Worm (Caenorhabditis elegans) whole organism, L1 larva: ENCODE results near the gene ZK632.14.
A peak's percentile ranks its signal among the peaks of the same experiment; 100 is the strongest.

Experiments used
- C34B4.2 ChIP-seq: sonication (generic microtip); optimal IDR thresholded peaks from 2 replicates; lab custom pipeline; 2017; ENCODE audit warnings: mild to moderate bottlenecking, missing genetic modification characterization, missing compliant biosample characterization
- F16B12.6 ChIP-seq: fragments of 150-350 bp; optimal IDR thresholded peaks from 2 replicates; lab custom pipeline; 2014; ENCODE audit warnings: missing biosample characterization, missing genetic modification characterization
- ama-1 ChIP-seq: fragments of 150-350 bp; optimal IDR thresholded peaks from 2 replicates; lab custom pipeline; 2014
- blmp-1 ChIP-seq: fragments of 150-350 bp; optimal IDR thresholded peaks from 2 replicates; lab custom pipeline; 2014; ENCODE audit warnings: missing biosample characterization, missing genetic modification characterization
- ceh-63 ChIP-seq: fragments of 200-800 bp; sonication (Bioruptor generic); optimal IDR thresholded peaks from 2 replicates; lab custom pipeline; 2018; ENCODE audit warnings: mild to moderate bottlenecking, missing genetic modification characterization, missing compliant biosample characterization
- ceh-8 ChIP-seq: fragments of 200-800 bp; sonication (Bioruptor generic); optimal IDR thresholded peaks from 2 replicates; lab custom pipeline; 2018; ENCODE audit warnings: mild to moderate bottlenecking, missing genetic modification characterization, moderate library complexity, missing compliant biosample characterization
- ceh-82 ChIP-seq, 3 experiments: fragments of 150-350 bp in 1 of 3; sonication (generic microtip) in 2 of 3; optimal IDR thresholded peaks; 2 replicates each; lab custom pipeline; 2014 to 2017; ENCODE audit warnings: missing biosample characterization in 3 of 3, missing genetic modification characterization in 3 of 3
- ceh-90 ChIP-seq: sonication (generic microtip); optimal IDR thresholded peaks from 2 replicates; lab custom pipeline; 2016; ENCODE audit warnings: missing genetic modification characterization, missing compliant biosample characterization
- dpl-1 ChIP-seq, 3 experiments: fragments of 150-350 bp in 2 of 3; sonication (generic microtip) in 1 of 3; optimal IDR thresholded peaks; 2 replicates each; lab custom pipeline; 2014 to 2017; ENCODE audit warnings: missing biosample characterization in 3 of 3, missing genetic modification characterization in 3 of 3, missing genetic modification reagents in 3 of 3
- efl-1 ChIP-seq, 4 experiments: fragments of 150-350 bp; optimal IDR thresholded peaks in 3 of 4; peaks in 1 of 4; 1 replicate in 1 of 4; 2 replicates in 3 of 4; lab custom pipeline; 2014; ENCODE audit warnings: missing biosample characterization in 2 of 4, missing genetic modification characterization in 2 of 4, missing genetic modification reagents in 2 of 4
- elt-2 ChIP-seq: sonication (generic microtip); optimal IDR thresholded peaks from 2 replicates; lab custom pipeline; 2016; ENCODE audit warnings: missing genetic modification characterization, mild to moderate bottlenecking, inconsistent platforms, missing compliant biosample characterization, missing genetic modification reagents
- elt-3 ChIP-seq, 6 experiments: fragments of 150-350 bp in 1 of 6; sonication (generic microtip); optimal IDR thresholded peaks; 2 replicates each; lab custom pipeline; 2017 to 2018; ENCODE audit warnings: missing biosample characterization in 6 of 6, missing genetic modification characterization in 6 of 6, inconsistent platforms in 1 of 6
- ets-5 ChIP-seq: fragments of 200-800 bp; sonication (Bioruptor generic); IDR thresholded peaks from 2 replicates; pipeline ENCODE4 v1.3.6; 2022; ENCODE audit warnings: missing genetic modification characterization, missing compliant biosample characterization
- grh-1 ChIP-seq: fragments of 200-800 bp; sonication (Bioruptor generic); IDR thresholded peaks from 2 replicates; pipeline ENCODE4 v1.3.6; 2022; ENCODE audit warnings: missing genetic modification reagents, missing genetic modification characterization, missing compliant biosample characterization
- hlh-17 ChIP-seq: fragments of 200-800 bp; sonication (Bioruptor generic); optimal IDR thresholded peaks from 2 replicates; lab custom pipeline; 2018; ENCODE audit warnings: missing genetic modification characterization, mild to moderate bottlenecking, missing compliant biosample characterization, moderate library complexity, borderline replicate concordance
- hpl-2 ChIP-seq: fragments of 150-350 bp; optimal IDR thresholded peaks from 2 replicates; lab custom pipeline; 2014; ENCODE audit warnings: missing biosample characterization, missing genetic modification reagents, missing genetic modification characterization
- jun-1 ChIP-seq: fragments of 150-350 bp; optimal IDR thresholded peaks from 2 replicates; lab custom pipeline; 2014; ENCODE audit warnings: missing biosample characterization, missing genetic modification reagents, missing genetic modification characterization
- lin-13 ChIP-seq: fragments of 150-350 bp; optimal IDR thresholded peaks from 2 replicates; lab custom pipeline; 2014; ENCODE audit warnings: missing biosample characterization, missing genetic modification reagents, missing genetic modification characterization
- lin-14 ChIP-seq: fragments of 200-800 bp; sonication (Bioruptor generic); optimal IDR thresholded peaks from 2 replicates; lab custom pipeline; 2018; ENCODE audit warnings: mild to moderate bottlenecking, missing genetic modification characterization, moderate library complexity, missing compliant biosample characterization
- lin-15B ChIP-seq: fragments of 150-350 bp; sonication (generic microtip); optimal IDR thresholded peaks from 3 replicates; lab custom pipeline; 2014; ENCODE audit warnings: missing biosample characterization, missing genetic modification characterization
- lin-35 ChIP-seq, 2 experiments: fragments of 150-350 bp; optimal IDR thresholded peaks; 2 replicates each; lab custom pipeline; 2014; ENCODE audit warnings: missing biosample characterization in 2 of 2, missing genetic modification characterization in 2 of 2, missing genetic modification reagents in 2 of 2
- lin-39 ChIP-seq: fragments of 150-350 bp; optimal IDR thresholded peaks from 2 replicates; lab custom pipeline; 2014; ENCODE audit warnings: missing biosample characterization, missing genetic modification reagents, missing genetic modification characterization
- lir-3 ChIP-seq: sonication (generic microtip); optimal IDR thresholded peaks from 2 replicates; lab custom pipeline; 2016; ENCODE audit warnings: mild to moderate bottlenecking, missing genetic modification characterization, moderate library complexity, missing compliant biosample characterization; ENCODE audit not compliant: poor library complexity
- lsy-2 ChIP-seq, 2 experiments: fragments of 150-350 bp; optimal IDR thresholded peaks; 2 replicates each; lab custom pipeline; 2014; ENCODE audit warnings: missing biosample characterization in 2 of 2, missing genetic modification characterization in 2 of 2
- mef-2 ChIP-seq: fragments of 150-350 bp; optimal IDR thresholded peaks from 2 replicates; lab custom pipeline; 2014; ENCODE audit warnings: missing biosample characterization, missing genetic modification characterization
- nhr-19 ChIP-seq: fragments of 200-800 bp; sonication (Bioruptor generic); conservative IDR thresholded peaks from 2 replicates; pipeline ENCODE4 v1.3.6; 2022; ENCODE audit warnings: missing genetic modification characterization, missing compliant biosample characterization
- nhr-20 ChIP-seq: sonication (generic microtip); optimal IDR thresholded peaks from 2 replicates; lab custom pipeline; 2016; ENCODE audit warnings: mild to moderate bottlenecking, missing genetic modification characterization, missing compliant biosample characterization
- nhr-237 ChIP-seq: fragments of 150-350 bp; optimal IDR thresholded peaks from 2 replicates; lab custom pipeline; 2014; ENCODE audit warnings: missing biosample characterization, missing genetic modification characterization
- nhr-28 ChIP-seq: fragments of 150-350 bp; optimal IDR thresholded peaks from 2 replicates; lab custom pipeline; 2014; ENCODE audit warnings: missing biosample characterization, missing genetic modification characterization
- nhr-47 ChIP-seq: sonication (generic microtip); optimal IDR thresholded peaks from 2 replicates; lab custom pipeline; 2016; ENCODE audit warnings: mild to moderate bottlenecking, missing genetic modification characterization, moderate library complexity, missing compliant biosample characterization
- nhr-71 ChIP-seq: sonication (generic microtip); optimal IDR thresholded peaks from 2 replicates; lab custom pipeline; 2016; ENCODE audit warnings: mild to moderate bottlenecking, missing genetic modification characterization, moderate library complexity, missing compliant biosample characterization
- nhr-85 ChIP-seq: sonication (generic microtip); peaks from one replicate; lab custom pipeline; 2016; ENCODE audit warnings: missing genetic modification characterization, inconsistent platforms, missing compliant biosample characterization
- nhr-90 ChIP-seq: sonication (generic microtip); optimal IDR thresholded peaks from 2 replicates; lab custom pipeline; 2016; ENCODE audit warnings: mild to moderate bottlenecking, missing genetic modification characterization, missing compliant biosample characterization; ENCODE audit not compliant: poor library complexity
- pax-3 ChIP-seq: fragments of 200-800 bp; sonication (Bioruptor generic); optimal IDR thresholded peaks from 2 replicates; lab custom pipeline; 2018; ENCODE audit warnings: mild to moderate bottlenecking, missing genetic modification characterization, moderate library complexity, missing compliant biosample characterization
- pqm-1 ChIP-seq: sonication (generic microtip); optimal IDR thresholded peaks from 3 replicates; lab custom pipeline; 2017; ENCODE audit warnings: missing biosample characterization, missing genetic modification characterization
- skn-1 ChIP-seq: fragments of 150-350 bp; optimal IDR thresholded peaks from 2 replicates; lab custom pipeline; 2014; ENCODE audit warnings: missing biosample characterization, missing genetic modification characterization
- snu-23 ChIP-seq: sonication (generic microtip); optimal IDR thresholded peaks from 2 replicates; lab custom pipeline; 2016; ENCODE audit warnings: missing genetic modification characterization, missing compliant biosample characterization
- sox-4 ChIP-seq: sonication (generic microtip); optimal IDR thresholded peaks from 2 replicates; lab custom pipeline; 2016; ENCODE audit warnings: missing genetic modification characterization, missing compliant biosample characterization
- sptf-1 ChIP-seq: fragments of 150-350 bp; optimal IDR thresholded peaks from 2 replicates; lab custom pipeline; 2014; ENCODE audit warnings: missing biosample characterization, missing genetic modification characterization
- tlp-1 ChIP-seq: fragments of 150-350 bp; optimal IDR thresholded peaks from 2 replicates; lab custom pipeline; 2014; ENCODE audit warnings: missing biosample characterization, missing genetic modification characterization
- unc-62 ChIP-seq: fragments of 150-350 bp; optimal IDR thresholded peaks from 2 replicates; lab custom pipeline; 2014; ENCODE audit warnings: missing biosample characterization, missing genetic modification reagents, missing genetic modification characterization
- unc-98 ChIP-seq: fragments of 200-800 bp; sonication (Bioruptor generic); IDR thresholded peaks from 2 replicates; pipeline ENCODE4 v1.3.6; 2022; ENCODE audit warnings: missing genetic modification characterization, missing compliant biosample characterization
- vab-15 ChIP-seq: sonication (generic microtip); optimal IDR thresholded peaks from 2 replicates; lab custom pipeline; 2017; ENCODE audit warnings: missing genotype, mild to moderate bottlenecking, missing genetic modification characterization, missing compliant biosample characterization
- zag-1 ChIP-seq: fragments of 150-350 bp; optimal IDR thresholded peaks from 2 replicates; lab custom pipeline; 2014; ENCODE audit warnings: missing biosample characterization, missing genetic modification characterization
- ztf-11 ChIP-seq, 2 experiments: sonication (generic microtip); optimal IDR thresholded peaks; 2 replicates each; lab custom pipeline; 2016 to 2017; ENCODE audit warnings: missing genetic modification characterization in 2 of 2, missing biosample characterization in 1 of 2, missing compliant biosample characterization in 1 of 2

Gene ZK632.14

ce11 chrIII:9823748-9824147, 10.5 kb downstream of the ZK632.14 start:
- no peak for TF ChIP-seq lsy-2 (tag; optimal IDR thresholded peaks at IDR 0.05; lab: Kevin White, UChicago)
- TF ChIP-seq nhr-85 (tag; lab: Kevin White, UChicago), result peak; percentile 51
- TF ChIP-seq grh-1 (GFP tag; lab: Robert Waterston, UW), result no peak
- no peak for TF ChIP-seq nhr-237
- TF ChIP-seq lir-3, result no peak
- TF ChIP-seq, all 84 proteins: peak for 1

ce11 chrIII:9824330-9824934, 11.2 kb downstream of the ZK632.14 start, which contains the start of gene lin-52:
Gene lin-52, minus strand, starts transcription at chrIII:9824750.
- TF ChIP-seq tlp-1 (tag; lab: Kevin White, UChicago), result no peak
- 0 out of 2 replicates have a peak, but pooled peaks have one; percentile 9 for TF ChIP-seq grh-1 (GFP tag; lab: Robert Waterston, UW)
- 0 out of 2 replicates have a peak, but pooled peaks have one; percentile 4 for TF ChIP-seq nhr-19 (GFP tag; lab: Robert Waterston, UW)
- peak; percentile 11 for TF ChIP-seq elt-2
- TF ChIP-seq nhr-47 (tag; lab: Kevin White, UChicago), result peak; percentile 38
- peak; percentile 31 for TF ChIP-seq nhr-20
- peak; percentile 61 for TF ChIP-seq nhr-71 (tag; lab: Kevin White, UChicago)
- peak; percentile 87 for TF ChIP-seq ama-1 (lab: Kevin White, UChicago)
- peak; percentile 8 for TF ChIP-seq lin-13
- TF ChIP-seq nhr-85 (tag; lab: Kevin White, UChicago), result peak; percentile 81
- no peak for TF ChIP-seq ceh-63 (GFP tag; lab: Kevin White, UChicago)
- TF ChIP-seq nhr-90 (tag; lab: Kevin White, UChicago), result peak; percentile 43
- TF ChIP-seq sptf-1 (tag; lab: Kevin White, UChicago), result no peak
- TF ChIP-seq, all 84 proteins: peak for 10

ce11 chrIII:9825073-9825828, 12.0 kb downstream of the ZK632.14 start, which contains the start of gene ZK632.9:
Gene ZK632.9, minus strand, starts transcription at chrIII:9825432.
- TF ChIP-seq lin-13, result no peak
- TF ChIP-seq lir-3, result no peak
- peak; percentile 33 for TF ChIP-seq snu-23 (GFP tag; lab: Kevin White, UChicago)
- TF ChIP-seq ceh-63 (GFP tag; lab: Kevin White, UChicago), result no peak
- no peak for TF ChIP-seq ztf-11 (tag; optimal IDR thresholded peaks at IDR 0.05; lab: Kevin White, UChicago)
- no peak for TF ChIP-seq elt-2
- TF ChIP-seq ceh-8 (GFP tag; lab: Kevin White, UChicago), result no peak
- TF ChIP-seq lsy-2 (tag; optimal IDR thresholded peaks at IDR 0.05; lab: Kevin White, UChicago), result peak in 1 of 2 experiments; percentile 9
- TF ChIP-seq ceh-90 (tag; lab: Kevin White, UChicago), result no peak
- TF ChIP-seq jun-1 (tag; lab: Kevin White, UChicago), result no peak
- no peak for TF ChIP-seq unc-98 (GFP tag; lab: Robert Waterston, UW)
- no peak for TF ChIP-seq ets-5 (GFP tag; lab: Robert Waterston, UW)
- no peak for TF ChIP-seq pax-3 (tag; lab: Kevin White, UChicago)
- TF ChIP-seq skn-1, result no peak
- TF ChIP-seq efl-1 (optimal IDR thresholded peaks at IDR 0.05; lab: Kevin White, UChicago), result no peak
- no peak for TF ChIP-seq efl-1 (GFP tag; optimal IDR thresholded peaks at IDR 0.05 in 1 of 2; lab: Kevin White, UChicago)
- peak; percentile 30 for TF ChIP-seq F16B12.6 (tag; lab: Kevin White, UChicago)
- TF ChIP-seq vab-15 (tag; lab: Kevin White, UChicago), result no peak
- peak; percentile 58 for TF ChIP-seq blmp-1 (tag; lab: Kevin White, UChicago)
- TF ChIP-seq C34B4.2 (tag; lab: Kevin White, UChicago), result no peak
- no peak for TF ChIP-seq lin-39 (tag; lab: Kevin White, UChicago)
- no peak for TF ChIP-seq hpl-2 (GFP tag; lab: Kevin White, UChicago)
- no peak for TF ChIP-seq lin-15B (tag; lab: Kevin White, UChicago)
- TF ChIP-seq dpl-1 (GFP tag; optimal IDR thresholded peaks at IDR 0.05; lab: Kevin White, UChicago), result peak; percentile 21 to 33 (median 32)
- no peak for TF ChIP-seq unc-62 (GFP tag; lab: Kevin White, UChicago)
- no peak for TF ChIP-seq sox-4 (tag; lab: Kevin White, UChicago)
- peak in 1 of 6 experiments; percentile 67 for TF ChIP-seq elt-3 (tag; optimal IDR thresholded peaks at IDR 0.05; lab: Kevin White, UChicago)
- TF ChIP-seq hlh-17 (GFP tag; lab: Kevin White, UChicago), result no peak
- TF ChIP-seq ceh-82 (tag; optimal IDR thresholded peaks at IDR 0.05; lab: Kevin White, UChicago), result no peak
- TF ChIP-seq nhr-28 (tag; lab: Kevin White, UChicago), result no peak
- no peak for TF ChIP-seq zag-1
- no peak for TF ChIP-seq pqm-1
- no peak for TF ChIP-seq mef-2
- TF ChIP-seq nhr-47 (tag; lab: Kevin White, UChicago), result no peak
- peak; percentile 31 for TF ChIP-seq lin-14 (GFP tag; lab: Kevin White, UChicago)
- TF ChIP-seq lin-35 (GFP tag; optimal IDR thresholded peaks at IDR 0.05; lab: Kevin White, UChicago), result peak; percentile 33 to 36
